Worm (Caenorhabditis elegans) whole organism, midembryonic: ENCODE measurements around the gene acr-10.

ENCODE experiments used
- T22C8.4 ChIP-seq: fragments of 200-800 bp; sonication (Bioruptor generic); IDR thresholded peaks from 2 replicates; pipeline ENCODE4 v1.3.6; 2022; ENCODE audit warnings: missing genetic modification characterization, missing compliant biosample characterization
- cog-1 ChIP-seq: sonication (generic microtip); optimal IDR thresholded peaks from 2 replicates; lab custom pipeline; 2016; ENCODE audit warnings: missing genetic modification characterization, missing compliant biosample characterization
- flt-1 ChIP-seq: fragments of 200-800 bp; sonication (Bioruptor generic); IDR thresholded peaks from 2 replicates; pipeline ENCODE4 v1.3.6; 2022; ENCODE audit warnings: missing genetic modification characterization, missing compliant biosample characterization
- klf-2 ChIP-seq: fragments of 200-800 bp; sonication (Bioruptor generic); conservative IDR thresholded peaks from 2 replicates; pipeline ENCODE4 v1.3.6; 2022; ENCODE audit warnings: missing genetic modification reagents, missing genetic modification characterization, missing compliant biosample characterization
- med-1 ChIP-seq: sonication (generic microtip); optimal IDR thresholded peaks from 2 replicates; lab custom pipeline; 2017; ENCODE audit warnings: missing genetic modification characterization, mild to moderate bottlenecking, missing compliant biosample characterization, antibody characterized with exemption, missing genetic modification reagents; ENCODE audit not compliant: insufficient read depth
- ref-1 ChIP-seq: fragments of 200-800 bp; sonication (Bioruptor generic); conservative IDR thresholded peaks from 2 replicates; pipeline ENCODE4 v1.3.6; 2022; ENCODE audit warnings: missing genetic modification reagents, missing genetic modification characterization, missing compliant biosample characterization
- tab-1 ChIP-seq: fragments of 200-800 bp; sonication (Bioruptor generic); IDR thresholded peaks from 2 replicates; pipeline ENCODE4 v1.3.6; 2022; ENCODE audit warnings: missing genetic modification characterization, missing compliant biosample characterization
- ztf-29 ChIP-seq: fragments of 200-800 bp; sonication (Bioruptor generic); IDR thresholded peaks from 2 replicates; pipeline ENCODE4 v1.3.6; 2022; ENCODE audit warnings: missing genetic modification reagents, missing genetic modification characterization, missing compliant biosample characterization

DNA sequence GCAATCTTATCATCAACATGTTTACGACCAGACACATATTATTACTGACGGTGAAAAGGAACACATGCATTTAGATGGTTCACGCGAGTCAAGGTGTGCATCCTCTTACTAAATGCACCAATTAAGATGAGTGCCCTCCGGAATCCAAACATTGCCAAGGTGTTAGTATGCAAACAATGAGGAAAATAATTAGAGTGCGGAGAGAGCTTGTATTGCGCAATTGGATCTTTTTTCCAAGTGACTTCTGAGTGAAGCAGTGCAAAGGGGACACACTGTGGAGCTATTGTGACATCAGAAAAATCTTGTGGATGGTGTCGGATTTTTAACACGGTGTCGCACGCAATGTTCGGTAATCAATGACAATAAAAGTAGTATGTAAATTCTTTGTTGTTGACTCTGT, 44.8 kb upstream of the acr-10 start:
- no peak for TF ChIP-seq tab-1 (GFP tag; lab: Robert Waterston, UW)
- TF ChIP-seq cog-1 = no peak
- no peak for TF ChIP-seq med-1 (GFP tag; lab: Kevin White, UChicago)
- TF ChIP-seq ztf-29 (GFP tag; lab: Robert Waterston, UW) = no peak
- no peak for TF ChIP-seq flt-1 (GFP tag; lab: Robert Waterston, UW)
- no peak for TF ChIP-seq klf-2 (GFP tag; lab: Robert Waterston, UW)
- no peak for TF ChIP-seq T22C8.4 (GFP tag; lab: Robert Waterston, UW)
- no peak for TF ChIP-seq ref-1 (GFP tag; lab: Robert Waterston, UW)
